Worm (Caenorhabditis elegans): ENCODE measurements around the gene inx-11.

The inx-11 gene

DNA sequence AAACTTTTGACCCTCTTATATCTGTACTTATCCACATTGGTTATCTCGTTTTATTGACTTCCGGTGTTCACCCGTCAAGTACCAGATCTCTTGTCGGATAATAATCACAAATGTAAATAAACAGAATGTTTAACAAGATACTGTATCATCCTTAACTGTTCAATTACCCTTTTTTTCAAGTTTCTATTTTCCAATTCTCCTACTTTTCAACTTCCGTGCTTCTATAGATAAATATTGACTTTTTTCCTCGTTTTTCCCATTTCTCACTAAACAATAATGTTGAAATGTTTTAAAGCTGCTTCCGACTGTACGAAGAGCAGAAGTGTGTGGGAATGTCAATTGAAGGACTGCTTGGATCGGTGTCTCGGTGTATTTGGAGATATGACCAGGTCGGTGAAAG is at the start of gene inx-11:
Gene inx-11 (plus strand): TSS at position 301 of the 400 bp plus-strand sequence.
- no peak for TF ChIP-seq dao-5 (tag; optimal IDR thresholded peaks at IDR 0.05)
- TF ChIP-seq him-1 (tag; optimal IDR thresholded peaks at IDR 0.05): no peak
- TF ChIP-seq W03F9.2 (tag; optimal IDR thresholded peaks at IDR 0.05): no peak

ce11 chrV:12441420-12441819 is 45.6 kb upstream of the inx-11 start, which contains the start of gene pals-37:
pals-37 (minus strand) TSS chrV:12441520.
- TF ChIP-seq him-1 (tag; optimal IDR thresholded peaks at IDR 0.05) (no peak), W03F9.2 (tag; optimal IDR thresholded peaks at IDR 0.05) (no peak), dao-5 (tag; optimal IDR thresholded peaks at IDR 0.05) (no peak)

DNA sequence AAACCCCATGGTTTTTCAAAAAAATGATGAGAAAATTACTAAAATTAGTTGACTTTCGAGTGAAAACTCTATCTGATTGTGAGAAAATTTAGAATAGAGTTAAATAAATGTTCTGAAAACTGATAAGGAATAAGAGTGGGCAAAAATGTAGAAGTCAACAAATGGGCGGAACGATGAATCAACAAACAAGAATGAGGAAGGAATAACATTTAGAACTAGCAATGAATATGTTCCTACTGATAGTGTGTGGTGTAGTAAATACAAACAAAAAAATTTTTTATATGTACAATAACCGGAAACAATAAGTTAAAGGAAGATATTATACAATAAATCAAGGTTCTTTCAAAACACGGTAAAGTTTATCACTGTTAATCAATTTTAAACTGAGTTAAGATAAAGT is 43.3 kb upstream of the inx-11 start, which contains the start of gene pals-39:
Gene pals-39 (minus strand): TSS at position 101 of the 400 bp plus-strand sequence.
- no peak for TF ChIP-seq dao-5 (tag; optimal IDR thresholded peaks at IDR 0.05)
- TF ChIP-seq him-1 (tag; optimal IDR thresholded peaks at IDR 0.05): no peak
- no peak for TF ChIP-seq W03F9.2 (tag; optimal IDR thresholded peaks at IDR 0.05)

DNA sequence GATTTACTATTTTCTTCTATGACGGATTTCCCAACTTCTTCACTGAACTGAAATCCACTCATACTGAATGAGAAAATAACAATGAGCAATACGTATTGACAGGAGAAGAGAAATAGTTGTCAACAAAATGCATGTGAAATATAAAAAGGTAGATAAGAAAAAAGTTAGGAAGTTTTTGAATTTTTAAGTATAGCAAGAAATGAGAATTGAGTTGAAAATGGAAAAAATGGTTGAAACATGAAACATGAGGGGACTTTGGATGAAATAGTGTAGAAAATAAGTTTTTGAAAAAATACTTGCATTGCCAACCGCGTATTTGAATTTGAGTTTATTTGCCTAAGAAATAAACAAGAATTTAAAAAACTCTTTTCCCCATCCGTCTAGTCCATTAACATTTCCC is 40.1 kb upstream of the inx-11 start, which contains the start of the genes pals-38 and C54D10.9:
Gene pals-38 (minus strand): TSS at position 101 of the 400 bp plus-strand sequence.
Gene C54D10.9 (plus strand): TSS at position 259 of the 400 bp plus-strand sequence.
- no peak for TF ChIP-seq dao-5 (tag; optimal IDR thresholded peaks at IDR 0.05)
- TF ChIP-seq him-1 (tag; optimal IDR thresholded peaks at IDR 0.05): no peak
- TF ChIP-seq W03F9.2 (tag; optimal IDR thresholded peaks at IDR 0.05): no peak

DNA sequence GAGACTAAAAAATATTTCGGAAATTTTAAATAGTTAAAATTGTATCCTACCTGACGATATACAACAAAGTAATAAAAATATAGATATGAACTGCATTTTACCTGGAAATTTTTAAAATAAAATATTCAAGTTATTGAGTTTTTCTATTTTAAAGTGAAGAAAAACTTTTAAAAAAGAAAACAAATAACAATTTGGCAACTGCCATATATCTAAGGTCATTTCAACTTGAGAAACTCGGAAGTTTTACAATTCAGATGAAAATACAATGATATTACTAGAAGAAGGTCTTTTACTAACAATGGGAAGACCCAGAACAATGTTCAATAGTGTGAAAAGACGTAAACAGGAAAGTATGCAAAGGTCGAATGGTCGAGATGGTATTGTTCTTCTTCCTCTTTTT is 37.1 kb upstream of the inx-11 start, which contains the start of gene C54D10.10:
Gene C54D10.10 (minus strand): TSS at position 101 of the 400 bp plus-strand sequence.
- no peak for TF ChIP-seq W03F9.2 (tag; optimal IDR thresholded peaks at IDR 0.05)
- TF ChIP-seq him-1 (tag; optimal IDR thresholded peaks at IDR 0.05): no peak
- no peak for TF ChIP-seq dao-5 (tag; optimal IDR thresholded peaks at IDR 0.05)

ce11 chrV:12450441-12450840 is 36.6 kb upstream of the inx-11 start, which contains the start of gene F28C1.1:
F28C1.1 (plus strand) TSS chrV:12450805.
- TF ChIP-seq dao-5 (tag; optimal IDR thresholded peaks at IDR 0.05) (no peak), him-1 (tag; optimal IDR thresholded peaks at IDR 0.05) (no peak), W03F9.2 (tag; optimal IDR thresholded peaks at IDR 0.05) (no peak)

ce11 chrV:12455695-12456094 is 31.3 kb upstream of the inx-11 start:
- TF ChIP-seq dao-5 (tag; optimal IDR thresholded peaks at IDR 0.05): no peak
- TF ChIP-seq W03F9.2 (tag; optimal IDR thresholded peaks at IDR 0.05): no peak
- peak; percentile 12 for TF ChIP-seq him-1 (tag; optimal IDR thresholded peaks at IDR 0.05)

- TF ChIP-seq dao-5 (tag; optimal IDR thresholded peaks at IDR 0.05) (no peak), him-1 (tag; optimal IDR thresholded peaks at IDR 0.05) (no peak), W03F9.2 (tag; optimal IDR thresholded peaks at IDR 0.05) (no peak)
Measured at ce11 chrV:12460583-12460982, 26.5 kb upstream of the inx-11 start.

- TF ChIP-seq him-1 (tag; optimal IDR thresholded peaks at IDR 0.05) (no peak), W03F9.2 (tag; optimal IDR thresholded peaks at IDR 0.05) (no peak), dao-5 (tag; optimal IDR thresholded peaks at IDR 0.05) (no peak)
Measured at ce11 chrV:12462908-12463307, 24.1 kb upstream of the inx-11 start, which contains the start of gene egl-10. egl-10 (minus strand) TSS chrV:12463008.

ce11 chrV:12465399-12465798 is 21.6 kb upstream of the inx-11 start:
- TF ChIP-seq dao-5 (tag; optimal IDR thresholded peaks at IDR 0.05): no peak
- no peak for TF ChIP-seq W03F9.2 (tag; optimal IDR thresholded peaks at IDR 0.05)
- peak; percentile 52 for TF ChIP-seq him-1 (tag; optimal IDR thresholded peaks at IDR 0.05)

DNA sequence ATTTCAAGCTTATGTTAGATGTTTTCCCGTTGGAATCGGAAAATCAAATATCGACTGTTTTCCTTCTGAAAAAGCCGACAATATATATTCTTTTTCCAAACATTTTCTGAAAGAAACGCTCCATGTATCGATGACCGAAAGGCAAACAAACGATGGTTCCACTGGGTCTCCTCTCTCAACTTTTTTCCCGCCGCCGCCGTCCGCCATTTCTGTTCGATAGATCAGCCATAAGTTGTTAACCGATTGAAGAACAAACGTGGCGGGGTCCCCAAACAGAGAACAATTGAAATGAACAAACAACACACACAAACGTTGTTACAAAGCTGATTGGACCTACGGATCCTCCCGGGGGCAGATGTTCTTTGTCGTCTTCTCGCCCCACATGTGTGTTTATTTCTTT is 20.4 kb upstream of the inx-11 start:
- TF ChIP-seq him-1 (tag; optimal IDR thresholded peaks at IDR 0.05) (no peak), dao-5 (tag; optimal IDR thresholded peaks at IDR 0.05) (no peak)

ce11 chrV:12467755-12468154 is 19.3 kb upstream of the inx-11 start:
- TF ChIP-seq him-1 (tag; optimal IDR thresholded peaks at IDR 0.05): no peak
- peak; percentile 30 for TF ChIP-seq W03F9.2 (tag; optimal IDR thresholded peaks at IDR 0.05)
- no peak for TF ChIP-seq dao-5 (tag; optimal IDR thresholded peaks at IDR 0.05)

DNA sequence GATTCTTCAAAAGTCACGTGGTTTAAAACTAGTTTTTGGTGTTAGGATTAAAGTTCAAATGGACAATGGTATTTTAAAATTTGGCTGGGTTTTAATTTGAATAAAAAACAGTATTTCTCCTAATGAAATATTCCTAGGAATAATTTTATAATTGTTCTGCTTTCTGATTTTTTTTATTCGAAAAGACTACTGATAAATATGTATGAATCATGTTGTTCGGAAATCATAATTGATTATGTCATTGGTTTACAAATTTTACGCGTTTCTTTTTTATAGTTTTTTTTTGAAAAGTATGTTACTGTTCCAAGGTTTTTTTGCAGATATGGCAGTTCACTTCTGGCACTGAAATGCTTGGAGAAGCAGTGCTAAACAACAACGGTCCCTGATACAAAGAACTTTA is 18.7 kb upstream of the inx-11 start, which contains the start of gene F28C1.3:
Gene F28C1.3 (plus strand): TSS at position 301 of the 400 bp plus-strand sequence.
- TF ChIP-seq W03F9.2 (tag; optimal IDR thresholded peaks at IDR 0.05) (no peak), dao-5 (tag; optimal IDR thresholded peaks at IDR 0.05) (no peak), him-1 (tag; optimal IDR thresholded peaks at IDR 0.05) (no peak)

ce11 chrV:12470324-12470723 is 16.7 kb upstream of the inx-11 start:
- TF ChIP-seq W03F9.2 (tag; optimal IDR thresholded peaks at IDR 0.05) (no peak), him-1 (tag; optimal IDR thresholded peaks at IDR 0.05) (no peak), dao-5 (tag; optimal IDR thresholded peaks at IDR 0.05) (no peak)

- no peak for TF ChIP-seq dao-5 (tag; optimal IDR thresholded peaks at IDR 0.05)
- no peak for TF ChIP-seq him-1 (tag; optimal IDR thresholded peaks at IDR 0.05)
- no peak for TF ChIP-seq W03F9.2 (tag; optimal IDR thresholded peaks at IDR 0.05)
Measured at ce11 chrV:12475360-12475759, 11.7 kb upstream of the inx-11 start.

Data from whole organism, L4/young adult.